Worm (Caenorhabditis elegans): ENCODE data around the gene dnj-14.

Gene dnj-14

ce11 chrX:4727388-4727787 is 15.8 kb upstream of the dnj-14 start, which contains the start of gene acc-3:
Gene acc-3, minus strand, starts transcription at chrX:4727488.
- TF ChIP-seq ama-1 (optimal IDR thresholded peaks at IDR 0.05), result no peak
- TF ChIP-seq tbx-37 (GFP tag; conservative IDR thresholded peaks at IDR 0.05), result no peak
- TF ChIP-seq aly-1 (tag; optimal IDR thresholded peaks at IDR 0.05), result no peak
- TF ChIP-seq flt-1 (GFP tag; IDR thresholded peaks at IDR 0.05), result no peak
- no peak for TF ChIP-seq F13C5.2 (tag; optimal IDR thresholded peaks at IDR 0.05)
- no peak for TF ChIP-seq ceh-36 (tag; optimal IDR thresholded peaks at IDR 0.05)
- TF ChIP-seq B0310.2 (tag; optimal IDR thresholded peaks at IDR 0.05), result no peak
- no peak for TF ChIP-seq tra-4 (tag; optimal IDR thresholded peaks at IDR 0.05)
- TF ChIP-seq hmbx-1 (tag; optimal IDR thresholded peaks at IDR 0.05), result no peak
- no peak for TF ChIP-seq hmg-4 (GFP tag; optimal IDR thresholded peaks at IDR 0.05)
- TF ChIP-seq sea-1 (GFP tag; conservative IDR thresholded peaks at IDR 0.05), result no peak
- TF ChIP-seq tbx-11 (GFP tag; IDR thresholded peaks at IDR 0.05), result no peak
- no peak for TF ChIP-seq ceh-13 (GFP tag; optimal IDR thresholded peaks at IDR 0.05)
- no peak for TF ChIP-seq hnd-1 (tag; optimal IDR thresholded peaks at IDR 0.05)
- no peak for TF ChIP-seq ets-7 (tag; optimal IDR thresholded peaks at IDR 0.05)
- no peak for TF ChIP-seq scrt-1 (GFP tag; IDR thresholded peaks at IDR 0.05)
- TF ChIP-seq pes-1 (GFP tag; IDR thresholded peaks at IDR 0.05), result no peak

ce11 chrX:4720603-4721529 is 9.3 kb upstream of the dnj-14 start, which contains the start of gene F55D10.4:
Gene F55D10.4, minus strand, starts transcription at chrX:4720653.
- TF ChIP-seq pes-1 (GFP tag; IDR thresholded peaks at IDR 0.05) (no peak), hmbx-1 (tag; optimal IDR thresholded peaks at IDR 0.05) (no peak)

- TF ChIP-seq ama-1 (optimal IDR thresholded peaks at IDR 0.05), result no peak
Measured at ce11 chrX:4718114-4718513, 6.6 kb upstream of the dnj-14 start.

- TF ChIP-seq aly-1 (tag; optimal IDR thresholded peaks at IDR 0.05) (no peak), ets-7 (tag; optimal IDR thresholded peaks at IDR 0.05) (no peak), hmg-4 (GFP tag; optimal IDR thresholded peaks at IDR 0.05) (no peak), ceh-36 (tag; optimal IDR thresholded peaks at IDR 0.05) (no peak), F13C5.2 (tag; optimal IDR thresholded peaks at IDR 0.05) (no peak), pes-1 (GFP tag; IDR thresholded peaks at IDR 0.05) (no peak), tra-4 (tag; optimal IDR thresholded peaks at IDR 0.05) (no peak), hnd-1 (tag; optimal IDR thresholded peaks at IDR 0.05) (no peak), ceh-13 (GFP tag; optimal IDR thresholded peaks at IDR 0.05) (no peak), hmbx-1 (tag; optimal IDR thresholded peaks at IDR 0.05) (no peak), scrt-1 (GFP tag; IDR thresholded peaks at IDR 0.05) (no peak), ama-1 (optimal IDR thresholded peaks at IDR 0.05) (no peak), tbx-37 (GFP tag; conservative IDR thresholded peaks at IDR 0.05) (no peak; the same call in 1 of the 2 replicates)
Measured at ce11 chrX:4715107-4715506, 3.6 kb upstream of the dnj-14 start, which contains the start of gene rpl-25.1. Gene rpl-25.1, plus strand, starts transcription at chrX:4715178.

ce11 chrX:4706755-4707226 is 4.8 kb downstream of the dnj-14 start, which contains the start of gene dhhc-10:
Gene dhhc-10, plus strand, starts transcription at chrX:4707176.
- no peak for TF ChIP-seq hmbx-1 (tag; optimal IDR thresholded peaks at IDR 0.05)
- TF ChIP-seq ama-1 (optimal IDR thresholded peaks at IDR 0.05), result no peak
- no peak; the same call in 1 of the 2 replicates for TF ChIP-seq tbx-37 (GFP tag; conservative IDR thresholded peaks at IDR 0.05)
- TF ChIP-seq B0310.2 (tag; optimal IDR thresholded peaks at IDR 0.05), result no peak
- TF ChIP-seq scrt-1 (GFP tag; IDR thresholded peaks at IDR 0.05), result no peak
- peak; percentile 47 for TF ChIP-seq F13C5.2 (tag; optimal IDR thresholded peaks at IDR 0.05)
- TF ChIP-seq pes-1 (GFP tag; IDR thresholded peaks at IDR 0.05), result no peak
- no peak for TF ChIP-seq ets-7 (tag; optimal IDR thresholded peaks at IDR 0.05)

ce11 chrX:4705666-4706065 is 5.9 kb downstream of the dnj-14 start:
- TF ChIP-seq hmbx-1 (tag; optimal IDR thresholded peaks at IDR 0.05), result no peak

- TF ChIP-seq hmg-4 (GFP tag; optimal IDR thresholded peaks at IDR 0.05), result no peak
- no peak for TF ChIP-seq F13C5.2 (tag; optimal IDR thresholded peaks at IDR 0.05)
- TF ChIP-seq flt-1 (GFP tag; IDR thresholded peaks at IDR 0.05), result no peak
- no peak for TF ChIP-seq aly-1 (tag; optimal IDR thresholded peaks at IDR 0.05)
- TF ChIP-seq sea-1 (GFP tag; conservative IDR thresholded peaks at IDR 0.05), result no peak
- TF ChIP-seq hmbx-1 (tag; optimal IDR thresholded peaks at IDR 0.05), result no peak
- TF ChIP-seq ama-1 (optimal IDR thresholded peaks at IDR 0.05), result no peak
- no peak for TF ChIP-seq hnd-1 (tag; optimal IDR thresholded peaks at IDR 0.05)
- no peak for TF ChIP-seq tbx-11 (GFP tag; IDR thresholded peaks at IDR 0.05)
Measured at ce11 chrX:4704877-4705276, 6.7 kb downstream of the dnj-14 start, which contains the start of gene aqp-8. Gene aqp-8, minus strand, starts transcription at chrX:4704977.

ce11 chrX:4700083-4700482 is 11.5 kb downstream of the dnj-14 start:
- no peak for TF ChIP-seq B0310.2 (tag; optimal IDR thresholded peaks at IDR 0.05)
